Worm (Caenorhabditis elegans): Measurements from ENCODE around the gene glb-1.

DNA sequence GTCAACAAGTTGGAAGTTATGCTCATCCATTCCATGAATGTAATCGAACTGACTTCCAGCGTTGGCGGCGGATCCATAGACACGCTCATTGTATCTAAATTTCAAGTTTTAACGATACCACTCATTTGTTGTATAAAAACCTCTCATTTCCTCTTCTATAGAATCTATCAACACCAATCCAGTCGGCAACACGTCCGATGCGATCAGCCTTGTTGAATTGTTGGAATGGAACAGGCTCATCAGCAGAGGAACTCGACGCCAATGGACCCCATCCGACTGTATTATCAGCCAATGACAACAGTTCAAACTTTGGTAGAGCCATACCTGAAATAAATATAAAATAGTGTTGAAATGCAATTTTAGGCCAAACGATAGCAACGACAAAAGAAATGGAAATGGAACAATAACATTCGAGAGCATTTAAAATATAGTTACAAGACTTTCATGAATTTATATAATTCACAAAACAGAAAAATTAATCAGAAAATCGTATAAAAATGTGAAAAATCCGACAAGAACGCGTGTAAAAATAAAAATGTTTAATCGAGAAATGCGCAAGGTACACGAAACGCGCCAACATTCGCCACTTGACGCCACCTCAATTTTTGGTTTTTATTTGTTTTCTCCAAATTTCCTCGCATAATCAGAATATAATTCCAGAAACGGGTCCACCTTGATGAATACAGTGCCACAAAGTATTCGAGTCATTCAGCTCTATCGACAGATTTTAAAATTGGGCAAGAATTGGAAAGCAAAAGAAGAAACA is 48.3 kb upstream of the glb-1 start, which contains the start of the genes eif-3.D and R08D7.4:
- TF ChIP-seq fkh-10 (GFP tag; optimal IDR thresholded peaks at IDR 0.05) (no peak), K09A11.1 (tag; optimal IDR thresholded peaks at IDR 0.05; ENCODE audit: insufficient read depth) (no peak), elt-2 (tag; optimal IDR thresholded peaks at IDR 0.05) (no peak), pqm-1 (tag; optimal IDR thresholded peaks at IDR 0.05) (no peak), ceh-14 (tag; optimal IDR thresholded peaks at IDR 0.05) (peak; percentile 58), che-1 (tag; optimal IDR thresholded peaks at IDR 0.05) (peak; percentile 34), dmd-4 (tag; optimal IDR thresholded peaks at IDR 0.05; ENCODE audit: borderline replicate concordance) (no peak), madf-2 (tag; optimal IDR thresholded peaks at IDR 0.05) (peak; percentile 48)

Measured in whole organism, late embryonic.